Fruit fly (Drosophila melanogaster) whole organism, wandering third instar larva: ENCODE results near the gene CG32642.

Experiments
- Abd-B ChIP-seq: fragments of >200 bp; optimal IDR thresholded peaks from 2 replicates; lab custom pipeline; 2017; ENCODE audit warnings: missing biosample characterization, missing genetic modification characterization
- CG32264 ChIP-seq: fragments of 200-800 bp; sonication (Bioruptor generic); optimal IDR thresholded peaks from 2 replicates; lab custom pipeline; 2016; ENCODE audit warnings: missing biosample characterization, missing genetic modification characterization
- CG9705 ChIP-seq: fragments of 200-800 bp; sonication (Bioruptor generic); optimal IDR thresholded peaks from 2 replicates; lab custom pipeline; 2018; ENCODE audit warnings: missing biosample characterization, mild to moderate bottlenecking, missing genetic modification characterization
- CrebA ChIP-seq: fragments of 200-800 bp; sonication (Bioruptor generic); optimal IDR thresholded peaks from 2 replicates; lab custom pipeline; 2016; ENCODE audit warnings: missing biosample characterization, mild to moderate bottlenecking, missing genetic modification characterization, borderline replicate concordance
- Dfd ChIP-seq: fragments of >200 bp; optimal IDR thresholded peaks from 2 replicates; lab custom pipeline; 2017; ENCODE audit warnings: missing biosample characterization, missing genetic modification characterization
- Dif ChIP-seq: fragments of 200-275, 200-300 bp; sonication (Bioruptor generic); optimal IDR thresholded peaks from 2 replicates; lab custom pipeline; 2018; ENCODE audit warnings: missing biosample characterization, missing genetic modification characterization; ENCODE audit not compliant: partially characterized antibody
- GATAd ChIP-seq: sonication (Bioruptor generic); optimal IDR thresholded peaks from 2 replicates; lab custom pipeline; 2016; ENCODE audit warnings: missing biosample characterization, missing genetic modification characterization
- HLH106 ChIP-seq: fragments of 200-800 bp; optimal IDR thresholded peaks from 3 replicates; lab custom pipeline; 2019; ENCODE audit warnings: missing biosample characterization, mild to moderate bottlenecking, missing genetic modification characterization, moderate library complexity
- Hnf4 ChIP-seq: fragments of 200-800 bp; sonication (Bioruptor generic); optimal IDR thresholded peaks from 2 replicates; lab custom pipeline; 2016; ENCODE audit warnings: missing biosample characterization, mild to moderate bottlenecking, missing genetic modification characterization
- Hr83 ChIP-seq: fragments of 200-300 bp; sonication (Bioruptor generic); optimal IDR thresholded peaks from 2 replicates; lab custom pipeline; 2016; ENCODE audit warnings: missing biosample characterization, mild to moderate bottlenecking, missing genetic modification characterization, moderate library complexity; ENCODE audit not compliant: poor library complexity, severe bottlenecking
- Jra ChIP-seq: sonication (Bioruptor generic); optimal IDR thresholded peaks from 2 replicates; lab custom pipeline; 2016; ENCODE audit warnings: missing biosample characterization, missing genetic modification characterization
- Mio ChIP-seq: sonication (Bioruptor generic); optimal IDR thresholded peaks from 2 replicates; lab custom pipeline; 2016; ENCODE audit warnings: missing biosample characterization, missing genetic modification characterization
- Myc ChIP-seq: fragments of >200 bp; optimal IDR thresholded peaks from 2 replicates; lab custom pipeline; 2017
- N ChIP-seq: fragments of >200 bp; optimal IDR thresholded peaks from 2 replicates; lab custom pipeline; 2018; ENCODE audit warnings: missing biosample characterization, missing external identifiers, missing genetic modification characterization
- OdsH ChIP-seq: fragments of 200-800 bp; sonication (Bioruptor generic); optimal IDR thresholded peaks from 2 replicates; lab custom pipeline; 2016; ENCODE audit warnings: missing biosample characterization, mild to moderate bottlenecking, missing genetic modification characterization
- Rel ChIP-seq, 2 experiments: fragments of 200-800 bp; sonication (Bioruptor generic) in 1 of 2; optimal IDR thresholded peaks; 2 replicates in 1 of 2; 3 replicates in 1 of 2; lab custom pipeline; 2016 to 2019; ENCODE audit warnings: mild to moderate bottlenecking in 2 of 2, missing biosample characterization in 2 of 2, missing genetic modification characterization in 2 of 2, moderate library complexity in 1 of 2
- Sp1 ChIP-seq: fragments of 200-800 bp; sonication (Bioruptor generic); optimal IDR thresholded peaks from 3 replicates; lab custom pipeline; 2019; ENCODE audit warnings: missing biosample characterization, mild to moderate bottlenecking, missing genetic modification characterization, moderate library complexity
- Vsx2 ChIP-seq: fragments of 200-300, 225-300 bp; sonication (Bioruptor generic); optimal IDR thresholded peaks from 2 replicates; lab custom pipeline; 2018; ENCODE audit warnings: missing biosample characterization, missing genetic modification characterization; ENCODE audit not compliant: partially characterized antibody
- br ChIP-seq: fragments of 200-800 bp; sonication (Bioruptor generic); optimal IDR thresholded peaks from 2 replicates; lab custom pipeline; 2016; ENCODE audit warnings: missing biosample characterization, missing genetic modification characterization
- brk ChIP-seq: fragments of 200-800 bp; sonication (Bioruptor generic); optimal IDR thresholded peaks from 2 replicates; lab custom pipeline; 2016; ENCODE audit warnings: missing biosample characterization, mild to moderate bottlenecking, missing genetic modification characterization
- dl ChIP-seq, 2 experiments: fragments of 175-275, 200-275 bp in 1 of 2; fragments of 200-275 bp in 1 of 2; sonication (Bioruptor generic); optimal IDR thresholded peaks; lab custom pipeline; 2018; ENCODE audit warnings: mild to moderate bottlenecking in 2 of 2, missing biosample characterization in 2 of 2, missing genetic modification characterization in 2 of 2, moderate library complexity in 2 of 2; ENCODE audit not compliant: partially characterized antibody in 2 of 2, insufficient read depth in 1 of 2
- dmrt93B ChIP-seq: fragments of 200-800 bp; sonication (Bioruptor generic); optimal IDR thresholded peaks from 2 replicates; lab custom pipeline; 2018; ENCODE audit warnings: missing biosample characterization, mild to moderate bottlenecking, missing genetic modification characterization
- dsf ChIP-seq: sonication (Bioruptor generic); optimal IDR thresholded peaks from 2 replicates; lab custom pipeline; 2016; ENCODE audit warnings: missing biosample characterization, missing genetic modification characterization, borderline replicate concordance
- ey ChIP-seq: fragments of 200-800 bp; sonication (Bioruptor generic); optimal IDR thresholded peaks from 2 replicates; lab custom pipeline; 2016; ENCODE audit warnings: missing biosample characterization, missing genetic modification characterization
- foxo ChIP-seq, 2 experiments: fragments of 200-800 bp; sonication (Bioruptor generic); optimal IDR thresholded peaks; 2 replicates in 1 of 2; 3 replicates in 1 of 2; lab custom pipeline; 2016 to 2017; ENCODE audit warnings: missing biosample characterization in 2 of 2, missing genetic modification characterization in 2 of 2
- fru ChIP-seq: fragments of 200-800 bp; sonication (Bioruptor generic); optimal IDR thresholded peaks from 3 replicates; lab custom pipeline; 2016; ENCODE audit warnings: missing biosample characterization, mild to moderate bottlenecking, missing genetic modification characterization
- h ChIP-seq: fragments of 200-800 bp; sonication (Bioruptor generic); optimal IDR thresholded peaks from 3 replicates; lab custom pipeline; 2016; ENCODE audit warnings: missing biosample characterization, mild to moderate bottlenecking, missing genetic modification characterization
- jim ChIP-seq: fragments of 175-275, 200-325 bp; sonication (Bioruptor generic); optimal IDR thresholded peaks from 2 replicates; lab custom pipeline; 2016; ENCODE audit warnings: missing biosample characterization, mild to moderate bottlenecking, missing genetic modification characterization
- lola ChIP-seq: fragments of >200 bp; optimal IDR thresholded peaks from 2 replicates; lab custom pipeline; 2017; ENCODE audit warnings: missing biosample characterization, missing genetic modification characterization
- pan ChIP-seq: fragments of >200 bp; optimal IDR thresholded peaks from 2 replicates; lab custom pipeline; 2017
- psq ChIP-seq: fragments of 200-800 bp; sonication (Bioruptor generic); optimal IDR thresholded peaks from 3 replicates; lab custom pipeline; 2017; ENCODE audit warnings: missing biosample characterization, mild to moderate bottlenecking, missing genetic modification characterization, moderate library complexity
- rgr ChIP-seq: fragments of 200-800 bp; sonication (Bioruptor generic); optimal IDR thresholded peaks from 3 replicates; lab custom pipeline; 2016; ENCODE audit warnings: missing biosample characterization, mild to moderate bottlenecking, missing genetic modification characterization
- sage ChIP-seq: fragments of 200-800 bp; sonication (Bioruptor generic); optimal IDR thresholded peaks from 2 replicates; lab custom pipeline; 2016; ENCODE audit warnings: missing biosample characterization, mild to moderate bottlenecking, missing genetic modification characterization
- sv ChIP-seq: fragments of 200-800 bp; sonication (Bioruptor generic); optimal IDR thresholded peaks from 3 replicates; lab custom pipeline; 2016; ENCODE audit warnings: missing biosample characterization, missing genetic modification characterization
- tai ChIP-seq: sonication (Bioruptor generic); optimal IDR thresholded peaks from 2 replicates; lab custom pipeline; 2016; ENCODE audit warnings: missing biosample characterization, missing genetic modification characterization
- usp ChIP-seq: fragments of >200 bp; optimal IDR thresholded peaks from 2 replicates; lab custom pipeline; 2017; ENCODE audit warnings: missing biosample characterization, missing genetic modification characterization
- woc ChIP-seq: sonication (Bioruptor generic); optimal IDR thresholded peaks from 2 replicates; lab custom pipeline; 2016; ENCODE audit warnings: missing biosample characterization, mild to moderate bottlenecking, missing genetic modification characterization

Gene CG32642

DNA sequence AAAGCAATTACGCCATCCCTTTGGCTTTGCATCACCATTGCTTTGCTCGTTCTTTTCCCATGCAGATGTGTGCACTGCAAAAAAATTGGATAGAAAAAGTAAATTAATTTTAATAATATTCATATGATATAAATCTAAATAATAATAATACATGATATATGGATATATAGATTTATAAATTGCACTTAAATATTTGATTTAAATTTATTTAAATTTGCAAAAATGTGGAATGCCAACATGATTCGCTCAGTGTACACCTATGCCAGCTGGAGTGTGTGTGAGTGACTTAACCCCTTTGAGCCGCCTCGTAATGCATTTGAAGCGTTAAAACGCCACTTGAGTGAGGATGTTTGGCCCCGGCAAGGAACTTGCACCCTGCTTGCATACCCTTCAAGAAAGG lies 45.3 kb upstream of the CG32642 start:
- no peak for TF ChIP-seq rgr (GFP tag; lab: Kevin White, UChicago)
- peak; percentile 12 for TF ChIP-seq psq (GFP tag; lab: Kevin White, UChicago)
- peak; percentile 62 for TF ChIP-seq Sp1 (GFP tag; lab: Kevin White, UChicago)
- TF ChIP-seq brk (GFP tag; lab: Kevin White, UChicago) = no peak
- TF ChIP-seq GATAd (GFP tag; lab: Kevin White, UChicago) = no peak
- no peak for TF ChIP-seq Vsx2
- no peak for TF ChIP-seq woc (GFP tag; lab: Kevin White, UChicago)
- no peak for TF ChIP-seq jim
- TF ChIP-seq sv (GFP tag; lab: Kevin White, UChicago) = no peak
- no peak for TF ChIP-seq Hr83 (GFP tag; lab: Kevin White, UChicago)
- no peak for TF ChIP-seq CrebA (GFP tag; lab: Kevin White, UChicago)
- TF ChIP-seq lola (GFP tag; lab: Kevin White, UChicago) = no peak
- no peak for TF ChIP-seq pan
- TF ChIP-seq Dif = no peak
- no peak for TF ChIP-seq OdsH
- no peak for TF ChIP-seq CG9705 (GFP tag; lab: Kevin White, UChicago)
- no peak for TF ChIP-seq Mio (GFP tag; lab: Kevin White, UChicago)
- TF ChIP-seq Dfd (GFP tag; lab: Kevin White, UChicago) = no peak
- no peak for TF ChIP-seq Abd-B
- no peak for TF ChIP-seq h (GFP tag; lab: Kevin White, UChicago)
- no peak for TF ChIP-seq dsf
- TF ChIP-seq CG32264 = no peak
- TF ChIP-seq foxo (GFP tag; optimal IDR thresholded peaks at IDR 0.05; lab: Kevin White, UChicago) = peak in 1 of 2 experiments; percentile 43
- peak; percentile 4 for TF ChIP-seq dmrt93B
- TF ChIP-seq sage (GFP tag; lab: Kevin White, UChicago) = no peak
- no peak for TF ChIP-seq Jra
- no peak for TF ChIP-seq N
- no peak for TF ChIP-seq Hnf4
- no peak for TF ChIP-seq Myc (lab: Kevin White, UChicago)
- TF ChIP-seq br (GFP tag; lab: Kevin White, UChicago) = no peak
- TF ChIP-seq fru (GFP tag; lab: Kevin White, UChicago) = no peak
- no peak for TF ChIP-seq usp (GFP tag; lab: Kevin White, UChicago)
- no peak for TF ChIP-seq Rel (GFP tag; optimal IDR thresholded peaks at IDR 0.05; lab: Kevin White, UChicago)
- TF ChIP-seq Rel (tag; optimal IDR thresholded peaks at IDR 0.05; lab: Kevin White, UChicago) = no peak
- no peak for TF ChIP-seq tai
- TF ChIP-seq HLH106 (tag; lab: Kevin White, UChicago) = peak; percentile 52
- TF ChIP-seq dl (GFP tag; optimal IDR thresholded peaks at IDR 0.05; lab: Kevin White, UChicago; ENCODE audit: insufficient read depth in 1 of 2, partially characterized antibody in 2 of 2) = no peak
- no peak for TF ChIP-seq ey (GFP tag; lab: Kevin White, UChicago)

- no peak for TF ChIP-seq Hnf4
- no peak for TF ChIP-seq Vsx2
- TF ChIP-seq Myc (lab: Kevin White, UChicago) = no peak
- no peak for TF ChIP-seq fru (GFP tag; lab: Kevin White, UChicago)
- no peak for TF ChIP-seq dsf
- no peak for TF ChIP-seq CG9705 (GFP tag; lab: Kevin White, UChicago)
- no peak for TF ChIP-seq Dif
- no peak for TF ChIP-seq OdsH
- TF ChIP-seq CG32264 = no peak
- no peak for TF ChIP-seq N
- TF ChIP-seq brk (GFP tag; lab: Kevin White, UChicago) = no peak
- TF ChIP-seq rgr (GFP tag; lab: Kevin White, UChicago) = no peak
These were observed 41.8 kb upstream of the CG32642 start, which contains the start of gene fne for dm6 chrX:12917177-12917576. Gene fne, plus strand, starts transcription at chrX:12917477.

DNA sequence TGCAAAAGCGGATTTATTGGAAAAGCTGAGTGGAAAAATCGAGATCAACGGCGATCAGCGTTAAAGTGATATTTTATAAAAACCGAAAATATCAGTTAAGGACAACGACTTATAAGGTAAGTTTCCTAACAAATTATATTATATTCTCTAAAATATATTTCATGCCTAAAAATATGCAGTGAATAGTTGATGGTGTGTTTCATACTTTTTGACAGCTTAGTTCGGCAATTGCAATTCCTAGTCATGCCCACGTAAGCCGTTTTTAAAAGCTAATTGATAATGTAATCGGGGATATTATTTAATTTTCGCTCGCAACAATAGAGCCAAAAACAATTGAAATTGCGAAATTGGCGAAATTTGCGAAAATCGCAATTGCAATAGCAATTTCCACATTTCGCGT lies 39.4 kb upstream of the CG32642 start:
- no peak for TF ChIP-seq Sp1 (GFP tag; lab: Kevin White, UChicago)
- no peak for TF ChIP-seq rgr (GFP tag; lab: Kevin White, UChicago)
- TF ChIP-seq Abd-B = no peak
- TF ChIP-seq HLH106 (tag; lab: Kevin White, UChicago) = no peak
- TF ChIP-seq CG32264 = no peak
- TF ChIP-seq, all 38 proteins: peak for 0
